Worm (Caenorhabditis elegans): ENCODE measurements around the gene C01B9.1.
A peak's percentile ranks its signal among the peaks of the same experiment; 100 is the strongest.

Gene C01B9.1

ce11 chrII:13752016-13752415 is 19.4 kb upstream of the C01B9.1 start, which contains the start of gene arrd-14:
Gene arrd-14 (plus strand): TSS chrII:13752316.
- TF ChIP-seq W03F9.2 (tag; optimal IDR thresholded peaks at IDR 0.05): no peak
- no peak for TF ChIP-seq him-1 (tag; optimal IDR thresholded peaks at IDR 0.05)
- TF ChIP-seq dao-5 (tag; optimal IDR thresholded peaks at IDR 0.05): no peak

ce11 chrII:13756232-13756631 is 15.1 kb upstream of the C01B9.1 start:
- TF ChIP-seq him-1 (tag; optimal IDR thresholded peaks at IDR 0.05): no peak
- TF ChIP-seq W03F9.2 (tag; optimal IDR thresholded peaks at IDR 0.05): no peak
- no peak for TF ChIP-seq dao-5 (tag; optimal IDR thresholded peaks at IDR 0.05)

- no peak for TF ChIP-seq W03F9.2 (tag; optimal IDR thresholded peaks at IDR 0.05)
- no peak for TF ChIP-seq dao-5 (tag; optimal IDR thresholded peaks at IDR 0.05)
- TF ChIP-seq him-1 (tag; optimal IDR thresholded peaks at IDR 0.05): no peak
Observed at ce11 chrII:13758108-13758507, 13.3 kb upstream of the C01B9.1 start, which contains the start of gene arrd-13. Gene arrd-13 (plus strand): TSS chrII:13758408.

ce11 chrII:13763009-13763468 is 8.3 kb upstream of the C01B9.1 start, which contains the start of gene arrd-11:
Gene arrd-11 (plus strand): TSS chrII:13763418.
- TF ChIP-seq W03F9.2 (tag; optimal IDR thresholded peaks at IDR 0.05): no peak
- no peak for TF ChIP-seq him-1 (tag; optimal IDR thresholded peaks at IDR 0.05)
- no peak for TF ChIP-seq dao-5 (tag; optimal IDR thresholded peaks at IDR 0.05)

- TF ChIP-seq W03F9.2 (tag; optimal IDR thresholded peaks at IDR 0.05) (no peak), him-1 (tag; optimal IDR thresholded peaks at IDR 0.05) (no peak), dao-5 (tag; optimal IDR thresholded peaks at IDR 0.05) (no peak)
Observed at ce11 chrII:13765952-13766351, 5.4 kb upstream of the C01B9.1 start, which contains the start of gene arrd-12. Gene arrd-12 (plus strand): TSS chrII:13766252.

ce11 chrII:13780792-13781248 is 9.4 kb downstream of the C01B9.1 start:
- no peak for TF ChIP-seq him-1 (tag; optimal IDR thresholded peaks at IDR 0.05)
- TF ChIP-seq W03F9.2 (tag; optimal IDR thresholded peaks at IDR 0.05): no peak
- peak; percentile 59 for TF ChIP-seq dao-5 (tag; optimal IDR thresholded peaks at IDR 0.05)

ce11 chrII:13783880-13784279 is 12.5 kb downstream of the C01B9.1 start, which contains the start of gene C01B9.4:
Gene C01B9.4 (minus strand): TSS chrII:13783980.
- TF ChIP-seq W03F9.2 (tag; optimal IDR thresholded peaks at IDR 0.05): no peak
- no peak for TF ChIP-seq him-1 (tag; optimal IDR thresholded peaks at IDR 0.05)
- TF ChIP-seq dao-5 (tag; optimal IDR thresholded peaks at IDR 0.05): no peak

- TF ChIP-seq dao-5 (tag; optimal IDR thresholded peaks at IDR 0.05) (no peak), him-1 (tag; optimal IDR thresholded peaks at IDR 0.05) (no peak), W03F9.2 (tag; optimal IDR thresholded peaks at IDR 0.05) (no peak)
Observed at ce11 chrII:13785582-13785981, 14.2 kb downstream of the C01B9.1 start.

ce11 chrII:13786899-13787298 is 15.5 kb downstream of the C01B9.1 start:
- TF ChIP-seq W03F9.2 (tag; optimal IDR thresholded peaks at IDR 0.05) (no peak), dao-5 (tag; optimal IDR thresholded peaks at IDR 0.05) (no peak), him-1 (tag; optimal IDR thresholded peaks at IDR 0.05) (no peak)

ce11 chrII:13788813-13789212 is 17.4 kb downstream of the C01B9.1 start:
- TF ChIP-seq W03F9.2 (tag; optimal IDR thresholded peaks at IDR 0.05): no peak
- no peak for TF ChIP-seq dao-5 (tag; optimal IDR thresholded peaks at IDR 0.05)
- TF ChIP-seq him-1 (tag; optimal IDR thresholded peaks at IDR 0.05): no peak

- no peak for TF ChIP-seq dao-5 (tag; optimal IDR thresholded peaks at IDR 0.05)
Observed at ce11 chrII:13789714-13790113, 18.3 kb downstream of the C01B9.1 start.

ce11 chrII:13791570-13792279 is 20.4 kb downstream of the C01B9.1 start, which contains the start of gene ZK131.11:
Gene ZK131.11 (plus strand): TSS chrII:13792229.
- no peak for TF ChIP-seq W03F9.2 (tag; optimal IDR thresholded peaks at IDR 0.05)
- TF ChIP-seq him-1 (tag; optimal IDR thresholded peaks at IDR 0.05): no peak

- TF ChIP-seq dao-5 (tag; optimal IDR thresholded peaks at IDR 0.05) (no peak), him-1 (tag; optimal IDR thresholded peaks at IDR 0.05) (no peak), W03F9.2 (tag; optimal IDR thresholded peaks at IDR 0.05) (no peak)
Observed at ce11 chrII:13795160-13795559, 23.8 kb downstream of the C01B9.1 start.

ce11 chrII:13796312-13796711 is 24.9 kb downstream of the C01B9.1 start:
- TF ChIP-seq W03F9.2 (tag; optimal IDR thresholded peaks at IDR 0.05) (no peak), him-1 (tag; optimal IDR thresholded peaks at IDR 0.05) (no peak), dao-5 (tag; optimal IDR thresholded peaks at IDR 0.05) (no peak)

- TF ChIP-seq him-1 (tag; optimal IDR thresholded peaks at IDR 0.05) (no peak), W03F9.2 (tag; optimal IDR thresholded peaks at IDR 0.05) (no peak), dao-5 (tag; optimal IDR thresholded peaks at IDR 0.05) (no peak)
Observed at ce11 chrII:13806269-13806668, 34.9 kb downstream of the C01B9.1 start.
